Fruit fly (Drosophila melanogaster) Kc167 (cell line): ENCODE measurements around the gene rdgC.

Source experiments
- psq ChIP-seq: fragments of >200 bp; optimal IDR thresholded peaks from 2 replicates; lab custom pipeline; 2017; ENCODE audit warnings: missing external identifiers
- ttk ChIP-seq: sonication (Bioruptor generic); optimal IDR thresholded peaks from 2 replicates; lab custom pipeline; 2017; ENCODE audit warnings: missing external identifiers

DNA sequence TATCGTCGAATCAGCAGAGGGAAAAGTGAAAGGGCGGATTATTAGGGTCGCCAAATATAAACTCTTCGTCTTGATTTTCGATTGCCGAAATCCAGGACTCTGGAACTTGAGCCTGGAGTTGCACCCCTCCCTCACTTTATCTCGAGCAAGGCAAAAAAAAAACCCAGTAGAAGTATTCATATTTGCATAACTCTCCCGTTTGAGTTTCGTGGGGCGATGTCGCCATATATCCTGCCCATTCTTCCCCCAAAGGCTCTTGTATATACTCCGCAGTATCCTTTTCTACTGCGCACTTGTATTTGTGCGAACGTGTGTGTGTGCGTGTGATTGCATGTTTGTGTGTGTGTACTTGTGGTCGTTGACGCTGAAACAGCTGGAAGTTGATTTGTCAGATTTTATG is 39.2 kb downstream of the rdgC start:
- no peak for TF ChIP-seq psq (lab: Kevin White, UChicago)
- TF ChIP-seq ttk (lab: Kevin White, UChicago) = no peak
